Fruit fly (Drosophila melanogaster) whole organism, embryonic: ENCODE results near the gene beag.

Experiments used
- Ada2b ChIP-seq: fragments of 200-800 bp; sonication (Bioruptor generic); IDR thresholded peaks from 2 replicates; pipeline ENCODE4 v1.3.6; 2022; ENCODE audit warnings: missing biosample characterization, missing genetic modification characterization
- B-H1 ChIP-seq: fragments of 200-800 bp; sonication (Bioruptor generic); IDR thresholded peaks from 3 replicates; pipeline ENCODE4 v1.3.6; 2022; ENCODE audit warnings: missing biosample characterization, missing genetic modification characterization
- Bdp1 ChIP-seq: fragments of 200-800 bp; sonication (Bioruptor generic); optimal IDR thresholded peaks from 3 replicates; lab custom pipeline; 2016; ENCODE audit warnings: missing biosample characterization, missing genetic modification characterization
- Bgb ChIP-seq: fragments of 200-800 bp; sonication (Bioruptor generic); IDR thresholded peaks from 2 replicates; pipeline ENCODE4 v1.3.6; 2022; ENCODE audit warnings: missing biosample characterization, missing genetic modification characterization; ENCODE audit not compliant: partially characterized antibody
- CG10366 ChIP-seq: fragments of 200-800 bp; sonication (Bioruptor generic); IDR thresholded peaks from 2 replicates; pipeline ENCODE4 v1.3.6; 2022; ENCODE audit warnings: missing biosample characterization, missing genetic modification characterization
- CG13424 ChIP-seq: fragments of 200-800 bp; sonication (Bioruptor generic); optimal IDR thresholded peaks from 2 replicates; lab custom pipeline; 2019; ENCODE audit warnings: missing biosample characterization, mild to moderate bottlenecking, missing genetic modification characterization, moderate library complexity
- CG15011 ChIP-seq: fragments of 200-800 bp; sonication (Bioruptor generic); optimal IDR thresholded peaks from 3 replicates; lab custom pipeline; 2018; ENCODE audit warnings: missing biosample characterization, mild to moderate bottlenecking, missing genetic modification characterization
- CG17612 ChIP-seq: fragments of 200-800 bp; sonication (Bioruptor generic); IDR thresholded peaks from 2 replicates; pipeline ENCODE4 v1.3.6; 2022; ENCODE audit warnings: missing biosample characterization, missing genetic modification characterization
- CG18476 ChIP-seq: fragments of 200-800 bp; sonication (Bioruptor generic); optimal IDR thresholded peaks from 2 replicates; lab custom pipeline; 2016; ENCODE audit warnings: missing biosample characterization, mild to moderate bottlenecking, missing genetic modification characterization
- CG31441 ChIP-seq: fragments of 200-800 bp; sonication (Bioruptor generic); IDR thresholded peaks from 2 replicates; pipeline ENCODE4 v1.3.6; 2022; ENCODE audit warnings: missing biosample characterization, missing genetic modification characterization
- CG32532 ChIP-seq: fragments of 200-800 bp; sonication (Bioruptor generic); IDR thresholded peaks from 2 replicates; pipeline ENCODE4 v1.3.6; 2022; ENCODE audit warnings: missing biosample characterization, missing genetic modification characterization
- CG32772 ChIP-seq: fragments of 200-800 bp; sonication (Bioruptor generic); IDR thresholded peaks from 2 replicates; pipeline ENCODE4 v1.3.6; 2022; ENCODE audit warnings: missing biosample characterization, missing genetic modification characterization
- CG4282 ChIP-seq: fragments of 200-800 bp; sonication (Bioruptor generic); optimal IDR thresholded peaks from 2 replicates; lab custom pipeline; 2016; ENCODE audit warnings: missing biosample characterization, missing genetic modification characterization
- CG4404 ChIP-seq: fragments of 200-800 bp; sonication (Bioruptor generic); IDR thresholded peaks from 2 replicates; pipeline ENCODE4 v1.3.6; 2022; ENCODE audit warnings: missing biosample characterization, missing genetic modification characterization
- CG4730 ChIP-seq: fragments of 200-800 bp; sonication (Bioruptor generic); IDR thresholded peaks from 2 replicates; pipeline ENCODE4 v1.3.6; 2022; ENCODE audit warnings: missing biosample characterization, missing genetic modification characterization
- CG4820 ChIP-seq: fragments of 200-800 bp; sonication (Bioruptor generic); optimal IDR thresholded peaks from 3 replicates; lab custom pipeline; 2016; ENCODE audit warnings: missing biosample characterization, missing genetic modification characterization
- D ChIP-seq, 2 experiments: fragments of 200-800 bp in 1 of 2; fragments of >200 bp in 1 of 2; sonication (Bioruptor generic) in 1 of 2; optimal IDR thresholded peaks; 2 replicates in 1 of 2; 3 replicates in 1 of 2; lab custom pipeline; 2017; ENCODE audit warnings: mild to moderate bottlenecking in 1 of 2, missing biosample characterization in 1 of 2, missing genetic modification characterization in 1 of 2, missing genetic modification reagents in 1 of 2
- Deaf1 ChIP-seq: fragments of 200-800 bp; optimal IDR thresholded peaks from 3 replicates; lab custom pipeline; 2019; ENCODE audit warnings: missing biosample characterization, mild to moderate bottlenecking, missing genetic modification characterization, moderate library complexity
- Drgx ChIP-seq: fragments of 200-800 bp; sonication (Bioruptor generic); IDR thresholded peaks from 2 replicates; pipeline ENCODE4 v1.3.6; 2022; ENCODE audit warnings: missing biosample characterization, missing genetic modification characterization
- E2f1 ChIP-seq: fragments of 200-800 bp; sonication (Bioruptor generic); IDR thresholded peaks from 2 replicates; pipeline ENCODE4 v1.3.6; 2022; ENCODE audit warnings: missing biosample characterization, missing genetic modification characterization
- Fer2 ChIP-seq: fragments of 200-800 bp; sonication (Bioruptor generic); optimal IDR thresholded peaks from 2 replicates; lab custom pipeline; 2018; ENCODE audit warnings: missing biosample characterization, mild to moderate bottlenecking, missing genetic modification characterization, moderate library complexity
- H2.0 ChIP-seq: fragments of 200-800 bp; sonication (Bioruptor generic); IDR thresholded peaks from 2 replicates; pipeline ENCODE4 v1.3.6; 2022; ENCODE audit warnings: missing biosample characterization, missing genetic modification characterization
- Jarid2 ChIP-seq: fragments of 200-800 bp; sonication (Bioruptor generic); optimal IDR thresholded peaks from 3 replicates; lab custom pipeline; 2017; ENCODE audit warnings: mild to moderate bottlenecking, missing biosample characterization, missing genetic modification reagents, missing genetic modification characterization
- MBD-R2 ChIP-seq: fragments of 200-800 bp; sonication (Bioruptor generic); IDR thresholded peaks from 2 replicates; pipeline ENCODE4 v1.3.6; 2022; ENCODE audit warnings: missing biosample characterization, missing genetic modification characterization
- Med ChIP-seq: fragments of 200-800 bp; sonication (Bioruptor generic); peaks from one replicate; lab custom pipeline; 2016; ENCODE audit warnings: missing biosample characterization, missing genetic modification characterization, mild to moderate bottlenecking, inconsistent platforms, moderate library complexity
- Pdp1 ChIP-seq, 2 experiments: fragments of 200-800 bp; sonication (Bioruptor generic); optimal IDR thresholded peaks; 3 replicates each; lab custom pipeline; 2016; ENCODE audit warnings: missing biosample characterization in 2 of 2, missing genetic modification characterization in 2 of 2, mild to moderate bottlenecking in 1 of 2, moderate library complexity in 1 of 2
- Tbp ChIP-seq: fragments of >200 bp; optimal IDR thresholded peaks from 2 replicates; lab custom pipeline; 2018; ENCODE audit warnings: missing biosample characterization, missing genetic modification characterization
- Usf ChIP-seq: fragments of 200-800 bp; sonication (Bioruptor generic); optimal IDR thresholded peaks from 2 replicates; lab custom pipeline; 2017; ENCODE audit warnings: missing genotype, missing biosample characterization, missing genetic modification characterization
- ap ChIP-seq: fragments of 200-800 bp; sonication (Bioruptor generic); IDR thresholded peaks from 2 replicates; pipeline ENCODE4 v1.3.6; 2022; ENCODE audit warnings: missing biosample characterization, missing genetic modification characterization
- az2 ChIP-seq: fragments of 200-800 bp; sonication (Bioruptor generic); optimal IDR thresholded peaks from 3 replicates; lab custom pipeline; 2016; ENCODE audit warnings: missing biosample characterization, missing genetic modification characterization
- br ChIP-seq: fragments of >200 bp; optimal IDR thresholded peaks from 2 replicates; lab custom pipeline; 2017
- croc ChIP-seq: fragments of 200-800 bp; sonication (Bioruptor generic); conservative IDR thresholded peaks from 3 replicates; pipeline ENCODE4 v1.3.6; 2022; ENCODE audit warnings: missing biosample characterization, missing genetic modification characterization
- cwo ChIP-seq: fragments of 200-800 bp; sonication (Bioruptor generic); optimal IDR thresholded peaks from 3 replicates; lab custom pipeline; 2017; ENCODE audit warnings: missing biosample characterization, missing genetic modification characterization, mild to moderate bottlenecking, moderate library complexity, missing genetic modification reagents
- dan ChIP-seq: fragments of 200-800 bp; sonication (Bioruptor generic); IDR thresholded peaks from 2 replicates; pipeline ENCODE4 v1.3.6; 2022; ENCODE audit warnings: missing biosample characterization, missing genetic modification characterization
- dysf ChIP-seq: fragments of 200-800 bp; sonication (Bioruptor generic); IDR thresholded peaks from 3 replicates; pipeline ENCODE4 v1.3.6; 2022; ENCODE audit warnings: missing biosample characterization, missing genetic modification characterization
- gce ChIP-seq: fragments of 200-800 bp; sonication (Bioruptor generic); IDR thresholded peaks from 3 replicates; pipeline ENCODE4 v1.3.6; 2022; ENCODE audit warnings: missing biosample characterization, missing genetic modification characterization
- gsb ChIP-seq: fragments of 200-800 bp; sonication (Bioruptor generic); IDR thresholded peaks from 2 replicates; pipeline ENCODE4 v1.3.6; 2022; ENCODE audit warnings: missing biosample characterization, missing genetic modification characterization
- hbn ChIP-seq: fragments of 200-800 bp; sonication (Bioruptor generic); IDR thresholded peaks from 2 replicates; pipeline ENCODE4 v1.3.6; 2022; ENCODE audit warnings: missing biosample characterization, missing genetic modification characterization; ENCODE audit not compliant: partially characterized antibody
- her ChIP-seq: fragments of 200-800 bp; sonication (Bioruptor generic); optimal IDR thresholded peaks from 2 replicates; lab custom pipeline; 2016; ENCODE audit warnings: missing biosample characterization, missing genetic modification characterization
- insv ChIP-seq, 2 experiments: fragments of 200-800 bp; sonication (Bioruptor generic); optimal IDR thresholded peaks; 3 replicates each; lab custom pipeline; 2016 to 2018; ENCODE audit warnings: missing biosample characterization in 2 of 2, missing genetic modification characterization in 2 of 2
- kay ChIP-seq: fragments of 200-800 bp; sonication (Bioruptor generic); optimal IDR thresholded peaks from 2 replicates; lab custom pipeline; 2016; ENCODE audit warnings: missing biosample characterization, missing genetic modification characterization
- nau ChIP-seq: fragments of 200-800 bp; sonication (Bioruptor generic); optimal IDR thresholded peaks from 3 replicates; lab custom pipeline; 2017; ENCODE audit warnings: missing biosample characterization, mild to moderate bottlenecking, missing genetic modification characterization, missing genetic modification reagents
- pan ChIP-seq, 4 experiments: fragments of >200 bp in 3 of 4; fragments of 200-800 bp in 1 of 4; sonication (Bioruptor generic) in 1 of 4; optimal IDR thresholded peaks in 3 of 4; IDR thresholded peaks in 1 of 4; 2 replicates each; pipeline versions ENCODE4 v1.3.6 to Lab custom; 2017 to 2022; ENCODE audit warnings: missing biosample characterization in 2 of 4, missing genetic modification characterization in 2 of 4, mixed read lengths in 1 of 4
- phol ChIP-seq: fragments of 200-800 bp; sonication (Bioruptor generic); optimal IDR thresholded peaks from 3 replicates; lab custom pipeline; 2018; ENCODE audit warnings: missing biosample characterization, mild to moderate bottlenecking, missing genetic modification characterization, moderate library complexity
- rib ChIP-seq: fragments of 200-800 bp; sonication (Bioruptor generic); IDR thresholded peaks from 2 replicates; pipeline ENCODE4 v1.3.6; 2022; ENCODE audit warnings: missing biosample characterization, missing genetic modification characterization
- sim ChIP-seq: fragments of 200-800 bp; sonication (Bioruptor generic); IDR thresholded peaks from 2 replicates; pipeline ENCODE4 v1.3.6; 2022; ENCODE audit warnings: missing biosample characterization, missing genetic modification characterization
- sob ChIP-seq: fragments of 200-800 bp; sonication (Bioruptor generic); IDR thresholded peaks from 2 replicates; pipeline ENCODE4 v1.3.6; 2022; ENCODE audit warnings: missing biosample characterization, missing genetic modification characterization
- tgo ChIP-seq: fragments of 200-800 bp; sonication (Bioruptor generic); IDR thresholded peaks from 3 replicates; pipeline ENCODE4 v1.3.6; 2022; ENCODE audit warnings: missing biosample characterization, missing genetic modification characterization
- unc-4 ChIP-seq: fragments of 200-800 bp; sonication (Bioruptor generic); IDR thresholded peaks from 2 replicates; pipeline ENCODE4 v1.3.6; 2022; ENCODE audit warnings: missing biosample characterization, missing genetic modification characterization; ENCODE audit not compliant: partially characterized antibody

beag gene

dm6 chr3R:9055119-9056105 lies 9.5 kb downstream of the beag start (continued):
- no peak for TF ChIP-seq E2f1 (GFP tag; lab: Robert Waterston, UW)
- TF ChIP-seq D (optimal IDR thresholded peaks at IDR 0.05; lab: Kevin White, UChicago) = no peak
- TF ChIP-seq D (GFP tag; optimal IDR thresholded peaks at IDR 0.05; lab: Kevin White, UChicago) = peak; percentile 89
- TF ChIP-seq CG4282 (GFP tag; lab: Kevin White, UChicago) = peak; percentile 62
- TF ChIP-seq CG32772 (GFP tag; lab: Robert Waterston, UW) = no peak
- TF ChIP-seq az2 = peak; percentile 88
- TF ChIP-seq Bgb = no peak
- no peak for TF ChIP-seq dan (GFP tag; lab: Robert Waterston, UW)
- no peak for TF ChIP-seq br (lab: Kevin White, UChicago)
- TF ChIP-seq nau = peak; percentile 85
- TF ChIP-seq CG18476 (GFP tag; lab: Kevin White, UChicago) = peak; percentile 89
- peak in 1 of 2 experiments; percentile 49 for TF ChIP-seq insv (GFP tag; optimal IDR thresholded peaks at IDR 0.05; lab: Kevin White, UChicago)
- peak; percentile 83 for TF ChIP-seq Deaf1
- no peak for TF ChIP-seq H2.0
- no peak for TF ChIP-seq Ada2b (GFP tag; lab: Robert Waterston, UW)
- TF ChIP-seq Fer2 (tag; lab: Kevin White, UChicago) = peak; percentile 89
- TF ChIP-seq dysf = no peak
- TF ChIP-seq CG32532 (GFP tag; lab: Robert Waterston, UW) = no peak
- no peak for TF ChIP-seq gsb (GFP tag; lab: Robert Waterston, UW)
- TF ChIP-seq CG31441 (GFP tag; lab: Robert Waterston, UW) = no peak
- TF ChIP-seq CG4404 (GFP tag; lab: Robert Waterston, UW) = no peak
- no peak for TF ChIP-seq CG4730 (GFP tag; lab: Robert Waterston, UW)
- TF ChIP-seq CG10366 (GFP tag; lab: Robert Waterston, UW) = no peak
- no peak for TF ChIP-seq gce
- TF ChIP-seq MBD-R2 = no peak
- peak; percentile 94 for TF ChIP-seq CG13424 (tag; lab: Kevin White, UChicago)
- peak; percentile 82 for TF ChIP-seq croc (GFP tag; lab: Robert Waterston, UW)
- no peak for TF ChIP-seq rib (GFP tag; lab: Robert Waterston, UW)
- TF ChIP-seq CG4820 = peak; percentile 86
- TF ChIP-seq CG17612 = no peak
- TF ChIP-seq phol = peak; percentile 94
- TF ChIP-seq CG15011 (GFP tag; lab: Kevin White, UChicago) = peak; percentile 90
- no peak for TF ChIP-seq unc-4
- no peak for TF ChIP-seq B-H1 (GFP tag; lab: Robert Waterston, UW)
- peak; percentile 56 for TF ChIP-seq kay (GFP tag; lab: Kevin White, UChicago)
- peak; percentile 74 for TF ChIP-seq her (GFP tag; lab: Kevin White, UChicago)
- TF ChIP-seq tgo (GFP tag; lab: Robert Waterston, UW) = no peak
- no peak for TF ChIP-seq Tbp (GFP tag; lab: Kevin White, UChicago)
- no peak for TF ChIP-seq sim (GFP tag; lab: Robert Waterston, UW)
- TF ChIP-seq Bdp1 (GFP tag; lab: Kevin White, UChicago) = peak; percentile 23
- TF ChIP-seq Usf (GFP tag; lab: Kevin White, UChicago) = peak; percentile 80
- peak; percentile 72 for TF ChIP-seq Jarid2 (GFP tag; lab: Kevin White, UChicago)
- no peak for TF ChIP-seq sob (GFP tag; lab: Robert Waterston, UW)
- TF ChIP-seq ap (GFP tag; lab: Robert Waterston, UW) = no peak
- TF ChIP-seq pan (optimal IDR thresholded peaks at IDR 0.05; lab: Kevin White, UChicago) = no peak
- no peak for TF ChIP-seq pan (GFP tag; optimal IDR thresholded peaks at IDR 0.05 in 1 of 2, IDR thresholded peaks at IDR 0.05 in 1 of 2)
- peak; percentile 98 for TF ChIP-seq Med
- no peak for TF ChIP-seq Drgx (GFP tag; lab: Robert Waterston, UW)
- TF ChIP-seq Pdp1 (GFP tag; optimal IDR thresholded peaks at IDR 0.05; lab: Kevin White, UChicago) = peak; percentile 77 to 92
- no peak for TF ChIP-seq hbn (GFP tag; lab: Robert Waterston, UW)
- peak; percentile 86 for TF ChIP-seq cwo
